Worm (Caenorhabditis elegans) whole organism, young adult: ENCODE measurements around the gene F09A5.2.

ENCODE experiments used
- C17E4.6 ChIP-seq: fragments of 200-800 bp; sonication (Bioruptor generic); IDR thresholded peaks from 2 replicates; pipeline ENCODE4 v1.3.6; 2022; ENCODE audit warnings: missing genetic modification reagents, missing genetic modification characterization, missing compliant biosample characterization
- F10E7.11 ChIP-seq: sonication (generic microtip); optimal IDR thresholded peaks from 2 replicates; lab custom pipeline; 2017; ENCODE audit warnings: mild to moderate bottlenecking, missing genetic modification characterization, moderate library complexity, missing compliant biosample characterization
- F37B4.10 ChIP-seq: fragments of 200-800 bp; sonication (Bioruptor generic); IDR thresholded peaks from 2 replicates; pipeline ENCODE4 v1.3.6; 2022; ENCODE audit warnings: missing genetic modification characterization, missing compliant biosample characterization
- F39B2.1 ChIP-seq: fragments of 200-800 bp; sonication (Bioruptor generic); IDR thresholded peaks from 2 replicates; pipeline ENCODE4 v1.3.6; 2022; ENCODE audit warnings: missing genetic modification reagents, missing genetic modification characterization, missing compliant biosample characterization
- F55B11.4 ChIP-seq: sonication (generic microtip); optimal IDR thresholded peaks from 2 replicates; lab custom pipeline; 2016; ENCODE audit warnings: missing compliant biosample characterization, missing genetic modification characterization, borderline replicate concordance; ENCODE audit not compliant: insufficient read depth
- F57A8.1 ChIP-seq: fragments of 200-800 bp; sonication (Bioruptor generic); optimal IDR thresholded peaks from 2 replicates; lab custom pipeline; 2018; ENCODE audit warnings: mild to moderate bottlenecking, missing genetic modification characterization, moderate library complexity, missing compliant biosample characterization
- F57C9.4 ChIP-seq: sonication (generic microtip); optimal IDR thresholded peaks from 2 replicates; lab custom pipeline; 2017; ENCODE audit warnings: mild to moderate bottlenecking, missing genetic modification characterization, missing compliant biosample characterization
- K11D2.4 ChIP-seq: fragments of 200-800 bp; sonication (Bioruptor generic); IDR thresholded peaks from 2 replicates; pipeline ENCODE4 v1.3.6; 2022; ENCODE audit warnings: missing genetic modification reagents, missing genetic modification characterization, missing compliant biosample characterization
- Y95B8A.8 ChIP-seq: fragments of 200-800 bp; sonication (Bioruptor generic); IDR thresholded peaks from 2 replicates; pipeline ENCODE4 v1.3.6; 2022; ENCODE audit warnings: missing genetic modification reagents, missing genetic modification characterization, missing compliant biosample characterization
- ZK185.1 ChIP-seq: sonication (generic microtip); optimal IDR thresholded peaks from 2 replicates; lab custom pipeline; 2016; ENCODE audit warnings: mild to moderate bottlenecking, missing genetic modification characterization, missing compliant biosample characterization; ENCODE audit not compliant: poor library complexity, severe bottlenecking
- ama-1 ChIP-seq, 3 experiments: fragments of 150-350 bp in 1 of 3; sonication (generic microtip) in 2 of 3; optimal IDR thresholded peaks; 2 replicates each; lab custom pipeline; 2014 to 2018; ENCODE audit warnings: missing biosample characterization in 2 of 3, missing genetic modification characterization in 2 of 3, missing genetic modification reagents in 2 of 3
- aptf-3 ChIP-seq: fragments of 200-800 bp; sonication (Bioruptor generic); IDR thresholded peaks from 2 replicates; pipeline ENCODE4 v1.3.6; 2022; ENCODE audit warnings: missing genetic modification characterization, missing compliant biosample characterization
- atf-7 ChIP-seq: sonication (generic microtip); optimal IDR thresholded peaks from 2 replicates; lab custom pipeline; 2017; ENCODE audit warnings: mild to moderate bottlenecking, missing genetic modification characterization, missing compliant biosample characterization
- athp-1 ChIP-seq: sonication (generic microtip); optimal IDR thresholded peaks from 2 replicates; lab custom pipeline; 2017; ENCODE audit warnings: mild to moderate bottlenecking, missing genetic modification characterization, missing compliant biosample characterization
- cebp-1 ChIP-seq, 2 experiments: fragments of 200-800 bp in 1 of 2; sonication (Bioruptor generic) in 1 of 2; sonication (generic microtip) in 1 of 2; IDR thresholded peaks in 1 of 2; optimal IDR thresholded peaks in 1 of 2; 2 replicates each; pipeline versions ENCODE4 v1.3.6 to Lab custom; 2017 to 2022; ENCODE audit warnings: missing compliant biosample characterization in 2 of 2, missing genetic modification characterization in 2 of 2, mild to moderate bottlenecking in 1 of 2, missing genetic modification reagents in 1 of 2, moderate library complexity in 1 of 2
- ceh-100 ChIP-seq: fragments of 200-800 bp; sonication (Bioruptor generic); IDR thresholded peaks from 2 replicates; pipeline ENCODE4 v1.3.6; 2022; ENCODE audit warnings: missing genetic modification reagents, missing genetic modification characterization, missing compliant biosample characterization
- ceh-27 ChIP-seq: fragments of 200-800 bp; sonication (Bioruptor generic); optimal IDR thresholded peaks from 2 replicates; lab custom pipeline; 2018; ENCODE audit warnings: mild to moderate bottlenecking, missing genetic modification characterization, moderate library complexity, missing compliant biosample characterization
- die-1 ChIP-seq: sonication (generic microtip); optimal IDR thresholded peaks from 2 replicates; lab custom pipeline; 2016; ENCODE audit warnings: missing genotype, mild to moderate bottlenecking, missing genetic modification characterization, missing compliant biosample characterization
- dpff-1 ChIP-seq: sonication (generic microtip); optimal IDR thresholded peaks from 2 replicates; lab custom pipeline; 2017; ENCODE audit warnings: mild to moderate bottlenecking, missing genetic modification characterization, missing compliant biosample characterization
- dpl-1 ChIP-seq: fragments of 150-350 bp; optimal IDR thresholded peaks from 2 replicates; lab custom pipeline; 2014; ENCODE audit warnings: missing biosample characterization, missing genetic modification reagents, missing genetic modification characterization
- egl-44 ChIP-seq: fragments of 200-800 bp; sonication (Bioruptor generic); IDR thresholded peaks from 2 replicates; pipeline ENCODE4 v1.3.6; 2022; ENCODE audit warnings: missing genetic modification reagents, missing genetic modification characterization, missing compliant biosample characterization
- ets-4 ChIP-seq: fragments of 200-800 bp; sonication (Bioruptor generic); optimal IDR thresholded peaks from 2 replicates; lab custom pipeline; 2018; ENCODE audit warnings: mild to moderate bottlenecking, missing genetic modification characterization, missing compliant biosample characterization
- hrde-1 ChIP-seq: sonication (generic microtip); optimal IDR thresholded peaks from 2 replicates; lab custom pipeline; 2016; ENCODE audit warnings: missing genetic modification characterization, mild to moderate bottlenecking, missing compliant biosample characterization, moderate library complexity, missing genotype, missing genetic modification reagents, borderline replicate concordance
- hsf-1 ChIP-seq: fragments of 200-800 bp; sonication (Bioruptor generic); IDR thresholded peaks from 2 replicates; pipeline ENCODE4 v1.3.6; 2022; ENCODE audit warnings: missing genetic modification reagents, missing genetic modification characterization, missing compliant biosample characterization
- let-526 ChIP-seq: fragments of 200-800 bp; sonication (Bioruptor generic); IDR thresholded peaks from 2 replicates; pipeline ENCODE4 v1.3.6; 2022; ENCODE audit warnings: missing genetic modification reagents, missing genetic modification characterization, missing compliant biosample characterization
- lin-26 ChIP-seq: fragments of 200-800 bp; sonication (Bioruptor generic); IDR thresholded peaks from 2 replicates; pipeline ENCODE4 v1.3.6; 2022; ENCODE audit warnings: missing genetic modification reagents, missing genetic modification characterization, missing compliant biosample characterization
- lin-35 ChIP-seq, 3 experiments: fragments of 150-350 bp in 2 of 3; sonication (generic microtip) in 1 of 3; optimal IDR thresholded peaks; 2 replicates each; lab custom pipeline; 2014 to 2018; ENCODE audit warnings: missing biosample characterization in 3 of 3, missing genetic modification characterization in 3 of 3, missing genetic modification reagents in 3 of 3
- lsy-27 ChIP-seq: sonication (generic microtip); optimal IDR thresholded peaks from 2 replicates; lab custom pipeline; 2017; ENCODE audit warnings: missing genetic modification characterization, mild to moderate bottlenecking, missing compliant biosample characterization, antibody characterized with exemption, missing genotype, borderline replicate concordance; ENCODE audit not compliant: insufficient read depth
- madf-10 ChIP-seq: sonication (generic microtip); optimal IDR thresholded peaks from 2 replicates; lab custom pipeline; 2016; ENCODE audit warnings: mild to moderate bottlenecking, missing genetic modification characterization, missing compliant biosample characterization
- madf-3 ChIP-seq: fragments of 200-800 bp; sonication (Bioruptor generic); IDR thresholded peaks from 2 replicates; pipeline ENCODE4 v1.3.6; 2022; ENCODE audit warnings: missing genetic modification reagents, missing genetic modification characterization, missing compliant biosample characterization
- mel-28 ChIP-seq: sonication (generic microtip); optimal IDR thresholded peaks from 2 replicates; lab custom pipeline; 2016; ENCODE audit warnings: borderline replicate concordance, mild to moderate bottlenecking, missing genetic modification characterization, missing compliant biosample characterization
- nhr-120 ChIP-seq: fragments of 200-800 bp; sonication (Bioruptor generic); IDR thresholded peaks from 2 replicates; pipeline ENCODE4 v1.3.6; 2022; ENCODE audit warnings: missing genetic modification characterization, missing compliant biosample characterization
- nhr-179 ChIP-seq: sonication (generic microtip); optimal IDR thresholded peaks from 2 replicates; lab custom pipeline; 2016; ENCODE audit warnings: mild to moderate bottlenecking, missing genetic modification characterization, missing compliant biosample characterization
- nhr-90 ChIP-seq: sonication (generic microtip); optimal IDR thresholded peaks from 2 replicates; lab custom pipeline; 2016; ENCODE audit warnings: missing genotype, mild to moderate bottlenecking, missing genetic modification characterization, missing compliant biosample characterization
- pbrm-1 ChIP-seq: fragments of 200-800 bp; sonication (Bioruptor generic); IDR thresholded peaks from 2 replicates; pipeline ENCODE4 v1.3.6; 2022; ENCODE audit warnings: missing genetic modification reagents, missing genetic modification characterization, missing compliant biosample characterization
- rcor-1 ChIP-seq: fragments of 200-800 bp; sonication (Bioruptor generic); IDR thresholded peaks from 2 replicates; pipeline ENCODE4 v1.3.6; 2022; ENCODE audit warnings: missing genetic modification reagents, missing genetic modification characterization, missing compliant biosample characterization
- repo-1 ChIP-seq: sonication (generic microtip); optimal IDR thresholded peaks from 2 replicates; lab custom pipeline; 2017; ENCODE audit warnings: mild to moderate bottlenecking, missing genetic modification characterization, missing compliant biosample characterization
- snpc-1.3 ChIP-seq: sonication (generic microtip); optimal IDR thresholded peaks from 2 replicates; lab custom pipeline; 2017; ENCODE audit warnings: missing genetic modification characterization, mild to moderate bottlenecking, missing compliant biosample characterization, antibody characterized with exemption, moderate library complexity, missing genotype, missing genetic modification reagents; ENCODE audit not compliant: insufficient read depth
- snpc-3.4 ChIP-seq: sonication (generic microtip); optimal IDR thresholded peaks from 2 replicates; lab custom pipeline; 2017; ENCODE audit warnings: missing genetic modification characterization, mild to moderate bottlenecking, missing compliant biosample characterization, antibody characterized with exemption, moderate library complexity, missing genotype, missing genetic modification reagents
- somi-1 ChIP-seq: fragments of 200-800 bp; sonication (Bioruptor generic); optimal IDR thresholded peaks from 2 replicates; lab custom pipeline; 2018; ENCODE audit warnings: mild to moderate bottlenecking, missing genetic modification characterization, missing compliant biosample characterization
- tlf-1 ChIP-seq: fragments of 200-800 bp; sonication (Bioruptor generic); optimal IDR thresholded peaks from 2 replicates; lab custom pipeline; 2018; ENCODE audit warnings: mild to moderate bottlenecking, missing genetic modification characterization, missing compliant biosample characterization
- ztf-28 ChIP-seq: fragments of 200-800 bp; sonication (Bioruptor generic); IDR thresholded peaks from 2 replicates; pipeline ENCODE4 v1.3.6; 2022; ENCODE audit warnings: missing genetic modification reagents, missing genetic modification characterization, missing compliant biosample characterization

F09A5.2 gene

DNA sequence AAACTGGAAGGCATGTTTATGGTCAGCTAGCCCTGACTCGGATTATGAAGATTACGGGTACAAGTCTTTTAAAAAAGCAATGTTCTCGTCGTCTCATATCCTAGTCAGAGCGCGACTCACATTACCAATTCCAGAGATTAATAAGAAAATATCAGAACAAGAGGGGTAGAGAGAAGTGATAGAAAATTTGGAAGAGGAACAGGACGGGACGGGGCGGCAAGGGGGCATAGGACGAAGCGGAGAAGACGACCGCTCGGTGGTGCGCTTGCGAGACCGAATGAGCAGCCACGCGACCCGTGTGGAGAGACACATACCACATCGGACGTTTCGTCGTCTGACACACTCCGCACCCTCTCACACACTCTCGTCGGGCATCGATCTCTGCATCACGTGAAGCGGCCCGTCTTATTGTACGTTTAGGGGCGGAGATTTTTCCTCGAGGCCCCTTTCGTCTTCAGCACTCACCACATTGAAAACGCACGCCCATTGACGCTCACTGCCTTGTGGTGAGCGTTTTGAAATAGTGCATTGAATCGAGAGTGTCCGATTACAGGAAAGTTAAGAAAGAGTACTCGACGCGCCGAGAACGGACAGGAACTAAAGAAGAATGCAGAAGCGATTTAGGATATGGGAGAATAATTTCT is 10.2 kb downstream of the F09A5.2 start (continued):
- TF ChIP-seq pbrm-1 (GFP tag; lab: Robert Waterston, UW) (peak; percentile 87), C17E4.6 (GFP tag; lab: Robert Waterston, UW) (peak; percentile 24; the same call in 1 of the 2 replicates), nhr-179 (no peak), F37B4.10 (no peak), ama-1 (optimal IDR thresholded peaks at IDR 0.05; lab: Kevin White, UChicago) (peak; percentile 97), ama-1 (GFP tag; optimal IDR thresholded peaks at IDR 0.05; lab: Kevin White, UChicago) (peak in 1 of 2 experiments; percentile 63), F55B11.4 (tag; lab: Kevin White, UChicago) (no peak), Y95B8A.8 (no peak), repo-1 (tag; lab: Kevin White, UChicago) (peak; percentile 61), nhr-120 (GFP tag; lab: Robert Waterston, UW) (no peak), F57A8.1 (peak; percentile 30), lin-26 (GFP tag; lab: Robert Waterston, UW) (peak; percentile 76), egl-44 (GFP tag; lab: Robert Waterston, UW) (peak; percentile 69), dpff-1 (no peak), tlf-1 (GFP tag; lab: Kevin White, UChicago) (peak; percentile 89), madf-10 (tag; lab: Kevin White, UChicago) (peak; percentile 82), let-526 (GFP tag; lab: Robert Waterston, UW) (peak; percentile 88; the same call in 1 of the 2 replicates), nhr-90 (tag; lab: Kevin White, UChicago) (peak; percentile 83), dpl-1 (GFP tag; lab: Kevin White, UChicago) (no peak), F10E7.11 (tag; lab: Kevin White, UChicago) (peak; percentile 43), atf-7 (peak; percentile 94), ceh-100 (0 out of 2 replicates have a peak, but pooled peaks have one; percentile 10), die-1 (tag; lab: Kevin White, UChicago) (peak; percentile 44), ets-4 (GFP tag; lab: Kevin White, UChicago) (peak; percentile 95), aptf-3 (no peak), snpc-1.3 (peak; percentile 44), lsy-27 (tag; lab: Kevin White, UChicago) (no peak), lin-35 (GFP tag; optimal IDR thresholded peaks at IDR 0.05; lab: Kevin White, UChicago) (peak in 1 of 3 experiments; percentile 54), athp-1 (tag; lab: Kevin White, UChicago) (peak; percentile 77), K11D2.4 (peak; percentile 89)

DNA sequence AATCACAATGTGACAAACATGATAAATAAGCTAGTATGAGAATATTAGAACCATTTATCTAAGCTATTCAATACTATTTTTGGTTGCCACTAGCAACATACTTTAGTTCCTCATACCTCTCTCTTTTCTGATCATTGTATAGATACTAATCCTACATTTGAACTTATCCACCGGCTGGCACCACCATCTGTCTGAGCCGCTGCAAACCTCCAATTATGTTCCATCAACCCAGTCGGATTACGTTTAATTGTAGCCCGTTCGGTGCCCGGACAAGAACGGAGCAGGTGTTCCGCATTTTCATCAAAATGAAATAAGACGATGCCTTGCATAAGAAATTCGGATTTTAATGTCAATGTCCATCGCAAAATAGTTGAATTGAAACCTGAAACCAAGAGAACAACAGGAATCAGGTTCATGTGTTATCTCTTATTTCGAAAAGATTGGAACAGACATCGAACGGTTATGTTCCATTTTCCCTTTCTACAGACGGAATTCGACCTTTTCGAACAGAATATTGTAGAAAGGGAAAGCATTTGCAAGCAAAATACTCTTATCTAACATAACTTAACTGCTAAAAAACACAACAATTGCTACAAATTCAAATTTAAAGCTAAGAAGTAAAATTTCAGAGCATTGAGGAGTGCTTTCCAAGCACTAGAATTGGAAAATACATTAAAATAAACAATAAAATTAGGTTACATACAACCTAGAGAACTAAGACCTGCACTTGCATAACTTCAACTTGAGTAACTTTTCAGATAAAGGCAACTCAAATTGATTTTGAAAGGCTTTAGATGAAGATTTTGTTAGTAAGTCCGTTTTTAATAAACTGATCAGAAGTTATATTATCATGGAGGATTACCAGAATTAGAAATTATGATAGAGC is 11.3 kb downstream of the F09A5.2 start:
- TF ChIP-seq hsf-1 (no peak), pbrm-1 (GFP tag; lab: Robert Waterston, UW) (no peak), ceh-27 (GFP tag; lab: Kevin White, UChicago) (no peak), F10E7.11 (tag; lab: Kevin White, UChicago) (no peak), dpff-1 (no peak), F39B2.1 (GFP tag; lab: Robert Waterston, UW) (no peak), madf-3 (GFP tag; lab: Robert Waterston, UW) (0 out of 2 replicates have a peak, but pooled peaks have one; percentile 18)
- TF ChIP-seq, all 124 proteins: peak for 1

ce11 chrX:13147105-13147504 is 12.2 kb downstream of the F09A5.2 start:
- TF ChIP-seq die-1 (tag; lab: Kevin White, UChicago) = no peak
- TF ChIP-seq rcor-1 = no peak
- no peak for TF ChIP-seq mel-28
- TF ChIP-seq cebp-1 (GFP tag; IDR thresholded peaks at IDR 0.05; lab: Robert Waterston, UW) = no peak
- TF ChIP-seq cebp-1 (tag; optimal IDR thresholded peaks at IDR 0.05; lab: Kevin White, UChicago) = peak; percentile 11
- TF ChIP-seq somi-1 = peak; percentile 37
- no peak for TF ChIP-seq hrde-1
- TF ChIP-seq dpff-1 = no peak
- TF ChIP-seq ztf-28 = no peak
- no peak for TF ChIP-seq F57C9.4 (tag; lab: Kevin White, UChicago)
- TF ChIP-seq snpc-3.4 (tag; lab: Kevin White, UChicago) = no peak
- TF ChIP-seq ZK185.1 (tag; lab: Kevin White, UChicago) = no peak
